Worm (Caenorhabditis elegans): ENCODE results near the gene Y61A9LA.3.
A peak's percentile ranks its signal among the peaks of the same experiment; 100 is the strongest.

Gene Y61A9LA.3

ce11 chrV:4599225-4599624, 28.3 kb downstream of the Y61A9LA.3 start:
- TF ChIP-seq tbx-2 (tag; optimal IDR thresholded peaks at IDR 0.05): no peak
- TF ChIP-seq unc-62 (GFP tag; optimal IDR thresholded peaks at IDR 0.05): no peak
- TF ChIP-seq eor-1 (tag; optimal IDR thresholded peaks at IDR 0.05): no peak
- no peak for TF ChIP-seq fkh-10 (GFP tag; optimal IDR thresholded peaks at IDR 0.05)
- TF ChIP-seq nhr-76 (tag; optimal IDR thresholded peaks at IDR 0.05): no peak
- no peak for TF ChIP-seq unc-39 (tag; optimal IDR thresholded peaks at IDR 0.05)
- no peak for TF ChIP-seq skn-1 (tag; optimal IDR thresholded peaks at IDR 0.05)
- TF ChIP-seq mdl-1 (tag; optimal IDR thresholded peaks at IDR 0.05): no peak
- TF ChIP-seq nhr-12 (tag; optimal IDR thresholded peaks at IDR 0.05): no peak
- TF ChIP-seq R02D3.7 (tag; optimal IDR thresholded peaks at IDR 0.05): no peak
- no peak for TF ChIP-seq lin-15B (tag; optimal IDR thresholded peaks at IDR 0.05)
- TF ChIP-seq jun-1 (tag; optimal IDR thresholded peaks at IDR 0.05): no peak
- TF ChIP-seq egl-27 (tag; optimal IDR thresholded peaks at IDR 0.05): no peak
- TF ChIP-seq ztf-11 (tag; optimal IDR thresholded peaks at IDR 0.05): no peak

DNA sequence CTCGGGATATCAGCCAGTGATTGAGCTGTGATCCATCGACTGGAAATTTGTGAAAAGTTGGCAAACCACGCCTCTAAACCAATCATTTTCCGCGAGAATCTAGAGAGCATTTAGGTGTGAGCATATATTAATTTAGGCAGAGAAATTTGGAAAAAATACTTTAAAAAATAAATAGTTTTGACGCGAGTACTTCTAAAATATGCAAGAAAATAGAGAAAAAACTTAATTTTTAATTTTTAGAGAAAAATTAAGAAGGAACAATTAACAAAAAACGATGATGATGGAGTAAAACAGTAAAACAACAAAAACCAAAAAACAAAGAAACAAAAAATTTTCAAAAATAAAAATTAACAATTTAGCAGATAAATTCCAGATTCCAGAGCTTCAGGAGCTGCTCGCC, 35.9 kb downstream of the Y61A9LA.3 start, which contains the start of gene txt-6:
txt-6 (minus strand) TSS at position 101 of the 400 bp plus-strand sequence.
- no peak for TF ChIP-seq nhr-67 (tag; optimal IDR thresholded peaks at IDR 0.05)
- no peak for TF ChIP-seq elt-1 (tag; optimal IDR thresholded peaks at IDR 0.05)
- TF ChIP-seq fkh-10 (GFP tag; optimal IDR thresholded peaks at IDR 0.05): no peak
- no peak for TF ChIP-seq zag-1 (tag; optimal IDR thresholded peaks at IDR 0.05)
- no peak for TF ChIP-seq egl-27 (tag; optimal IDR thresholded peaks at IDR 0.05)
- TF ChIP-seq nhr-237 (tag; optimal IDR thresholded peaks at IDR 0.05): no peak
- TF ChIP-seq elt-2 (tag; optimal IDR thresholded peaks at IDR 0.05): no peak
- no peak for TF ChIP-seq nhr-43 (tag; optimal IDR thresholded peaks at IDR 0.05; ENCODE audit: poor library complexity, severe bottlenecking)
- TF ChIP-seq nhr-11 (tag; optimal IDR thresholded peaks at IDR 0.05): no peak

ce11 chrV:4615802-4616201, 44.9 kb downstream of the Y61A9LA.3 start, which contains the start of the genes Y61A9LA.10 and F54D11.4:
TSS of gene Y61A9LA.10 (minus strand) at chrV:4615817.
TSS of gene F54D11.4 (plus strand) at chrV:4616151.
- TF ChIP-seq nhr-23 (tag; optimal IDR thresholded peaks at IDR 0.05) (peak; percentile 76), nhr-43 (tag; optimal IDR thresholded peaks at IDR 0.05; ENCODE audit: poor library complexity, severe bottlenecking) (no peak), daf-12 (tag; optimal IDR thresholded peaks at IDR 0.05) (no peak), hmg-11 (tag; optimal IDR thresholded peaks at IDR 0.05) (peak; percentile 41), pqm-1 (tag; optimal IDR thresholded peaks at IDR 0.05) (no peak), nfya-1 (tag; optimal IDR thresholded peaks at IDR 0.05; ENCODE audit: insufficient read depth) (peak; percentile 47), skn-1 (tag; optimal IDR thresholded peaks at IDR 0.05) (peak; percentile 1), snpc-4 (tag; optimal IDR thresholded peaks at IDR 0.05) (peak; percentile 53), nhr-28 (tag; optimal IDR thresholded peaks at IDR 0.05) (no peak), nhr-67 (tag; optimal IDR thresholded peaks at IDR 0.05) (no peak), lin-39 (tag; optimal IDR thresholded peaks at IDR 0.05) (peak; percentile 37), egl-5 (tag; optimal IDR thresholded peaks at IDR 0.05) (no peak), ceh-28 (tag; optimal IDR thresholded peaks at IDR 0.05) (peak; percentile 50), nhr-237 (tag; optimal IDR thresholded peaks at IDR 0.05) (no peak), lsy-12 (tag; optimal IDR thresholded peaks at IDR 0.05) (no peak), lin-15B (tag; optimal IDR thresholded peaks at IDR 0.05) (peak; percentile 54), ztf-11 (tag; optimal IDR thresholded peaks at IDR 0.05) (no peak), nhr-11 (tag; optimal IDR thresholded peaks at IDR 0.05) (no peak), pha-4 (tag; optimal IDR thresholded peaks at IDR 0.05) (peak; percentile 72), tbx-2 (tag; optimal IDR thresholded peaks at IDR 0.05) (no peak), ceh-82 (tag; optimal IDR thresholded peaks at IDR 0.05) (no peak), elt-2 (tag; optimal IDR thresholded peaks at IDR 0.05) (peak; percentile 37), jun-1 (tag; optimal IDR thresholded peaks at IDR 0.05) (no peak), ztf-4 (tag; optimal IDR thresholded peaks at IDR 0.05) (no peak)

ce11 chrV:4617260-4617659, 46.3 kb downstream of the Y61A9LA.3 start, which contains the start of gene sumv-2:
TSS of gene sumv-2 (plus strand) at chrV:4617560.
- TF ChIP-seq snpc-4 (tag; optimal IDR thresholded peaks at IDR 0.05) (no peak), lsy-12 (tag; optimal IDR thresholded peaks at IDR 0.05) (no peak), ceh-9 (tag; optimal IDR thresholded peaks at IDR 0.05) (no peak), nhr-11 (tag; optimal IDR thresholded peaks at IDR 0.05) (no peak), R02D3.7 (tag; optimal IDR thresholded peaks at IDR 0.05) (no peak), nhr-77 (tag; optimal IDR thresholded peaks at IDR 0.05) (no peak), nhr-76 (tag; optimal IDR thresholded peaks at IDR 0.05) (no peak), ama-1 (optimal IDR thresholded peaks at IDR 0.05) (no peak), pha-4 (tag; optimal IDR thresholded peaks at IDR 0.05) (no peak)
